Worm (Caenorhabditis elegans): ENCODE measurements around the gene ins-32.
"Not testable (repeated sequence)": the region's sequence is repeated elsewhere in the genome, so short reads cannot be mapped to it uniquely, and the experiment has no call there.

- TF ChIP-seq dao-5, him-1 (tag; optimal IDR thresholded peaks at IDR 0.05): not testable (repeated sequence)
Measured at ce11 chrII:3761599-3761998, 41.5 kb downstream of the ins-32 start, which contains the start of gene T24E12.6.
